Fruit fly (Drosophila melanogaster): ENCODE data around the gene Jon99Fi.

Jon99Fi gene

DNA sequence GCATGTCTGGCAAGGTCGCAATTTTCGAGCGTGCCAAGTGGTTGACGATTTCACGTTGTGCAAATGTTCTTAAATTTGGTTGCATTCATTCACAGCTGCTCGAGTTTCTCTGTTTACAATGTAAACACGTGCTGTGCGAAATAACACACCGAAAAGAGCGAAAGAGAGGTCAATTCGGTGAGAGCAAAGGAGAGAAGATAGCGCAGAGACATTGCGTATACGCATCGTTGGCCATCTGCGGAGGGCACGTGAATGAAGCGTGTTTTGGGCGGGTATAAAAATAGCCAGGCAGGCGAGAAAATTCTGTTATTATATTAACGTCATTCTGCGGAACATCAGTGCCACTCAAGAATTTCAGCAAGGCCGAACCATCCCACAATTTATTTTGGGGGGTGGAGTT lies 34.3 kb upstream of the Jon99Fi start (continued):
- TF ChIP-seq rgr (GFP tag; optimal IDR thresholded peaks at IDR 0.05), result peak; percentile 59

DNA sequence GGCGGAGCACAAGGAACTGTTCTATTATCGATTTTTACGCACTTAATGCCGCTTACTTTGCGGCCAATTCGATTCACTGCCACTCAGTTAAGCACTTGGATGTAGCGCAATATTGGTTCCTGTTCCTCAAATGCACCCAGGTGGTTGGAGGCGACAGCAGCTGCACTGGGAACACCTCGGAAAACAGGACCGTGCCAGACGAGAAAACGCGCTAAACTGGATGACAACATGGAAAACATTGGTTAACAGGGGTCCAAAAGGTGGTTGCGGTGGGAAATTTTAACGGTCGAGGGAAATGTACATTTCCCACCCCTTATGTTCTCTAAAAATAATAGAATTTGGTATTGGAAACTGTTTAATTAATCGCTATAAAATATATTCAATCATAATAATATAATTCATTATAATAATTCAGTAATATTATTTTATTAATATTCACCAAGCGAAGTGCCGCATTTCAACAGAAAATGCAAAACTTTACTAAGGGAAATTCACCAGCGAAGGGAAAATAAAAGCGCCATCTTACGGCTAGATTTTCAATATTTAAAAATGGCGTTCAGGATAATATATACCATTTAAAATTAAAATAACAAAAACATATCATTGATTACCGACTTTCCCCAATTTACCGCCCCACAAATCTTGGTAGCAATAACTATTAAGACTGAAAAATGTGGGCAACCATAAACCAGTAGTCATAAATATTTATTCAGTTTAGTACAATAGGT lies 32.8 kb upstream of the Jon99Fi start, which contains the start of gene aralar1:
aralar1 (minus strand) TSS at position 51 of the 728 bp plus-strand sequence.
- TF ChIP-seq Hr78 (GFP tag; optimal IDR thresholded peaks at IDR 0.05) (no peak), Rel (GFP tag; optimal IDR thresholded peaks at IDR 0.05) (no peak), Rel (tag; optimal IDR thresholded peaks at IDR 0.05) (no peak), sv (GFP tag; optimal IDR thresholded peaks at IDR 0.05) (no peak), OdsH (GFP tag; optimal IDR thresholded peaks at IDR 0.05) (no peak), Abd-B (GFP tag; optimal IDR thresholded peaks at IDR 0.05) (no peak), foxo (GFP tag; optimal IDR thresholded peaks at IDR 0.05) (no peak), dmrt93B (GFP tag; optimal IDR thresholded peaks at IDR 0.05) (no peak), Dfd (GFP tag; optimal IDR thresholded peaks at IDR 0.05) (no peak), Sp1 (GFP tag; optimal IDR thresholded peaks at IDR 0.05) (no peak)

DNA sequence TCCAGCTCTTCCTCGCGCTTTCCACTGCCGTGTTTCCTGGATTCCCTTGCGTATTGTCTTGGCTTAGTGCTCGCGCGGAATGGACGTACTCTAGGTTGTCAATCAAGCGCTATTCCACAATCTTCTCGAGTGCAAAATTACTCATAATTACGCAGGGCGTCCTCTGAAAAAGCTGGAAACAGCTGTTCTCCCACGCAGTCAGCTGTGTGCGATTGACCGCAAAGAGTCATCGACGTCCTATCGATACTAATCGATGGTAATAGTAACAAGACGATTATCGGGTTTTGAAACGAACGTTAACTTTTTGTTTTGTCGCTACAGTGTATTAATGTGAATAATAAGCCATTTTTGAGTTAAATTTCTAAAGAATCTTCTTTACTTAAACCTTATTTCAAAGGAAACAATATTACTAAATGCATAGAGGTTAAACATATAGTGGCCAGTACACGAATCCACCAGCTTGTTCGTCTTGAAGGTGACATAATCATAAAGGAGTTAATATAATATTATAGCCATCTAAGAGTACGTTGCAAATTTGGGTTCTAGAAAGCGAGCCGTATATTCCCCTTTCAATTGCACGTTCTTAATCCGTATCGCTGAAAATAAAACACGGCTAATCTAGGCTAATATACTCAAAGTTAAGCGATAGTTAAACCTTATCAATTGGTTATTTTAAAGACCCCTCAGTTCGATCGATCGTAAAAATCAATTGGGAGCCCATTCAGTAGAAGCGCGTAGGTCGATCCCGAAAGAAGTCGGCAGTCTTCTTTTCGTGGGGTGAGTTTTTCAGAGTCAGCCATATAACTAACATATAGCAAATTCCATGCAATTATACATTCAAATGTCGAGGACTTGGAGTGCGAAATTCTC lies 29.5 kb upstream of the Jon99Fi start, which contains the start of the genes CG2224 and CDase:
CG2224 (minus strand) TSS at position 235 of the 870 bp plus-strand sequence.
CDase (plus strand) TSS at position 456 of the 870 bp plus-strand sequence.
- no peak for TF ChIP-seq CrebA (GFP tag; optimal IDR thresholded peaks at IDR 0.05; ENCODE audit: borderline replicate concordance)
- no peak for TF ChIP-seq Hr78 (GFP tag; optimal IDR thresholded peaks at IDR 0.05)
- no peak for TF ChIP-seq fru (GFP tag; optimal IDR thresholded peaks at IDR 0.05)
- TF ChIP-seq foxo (GFP tag; optimal IDR thresholded peaks at IDR 0.05), result no peak
- no peak for TF ChIP-seq tai (GFP tag; optimal IDR thresholded peaks at IDR 0.05)
- no peak for TF ChIP-seq jim (GFP tag; optimal IDR thresholded peaks at IDR 0.05)

DNA sequence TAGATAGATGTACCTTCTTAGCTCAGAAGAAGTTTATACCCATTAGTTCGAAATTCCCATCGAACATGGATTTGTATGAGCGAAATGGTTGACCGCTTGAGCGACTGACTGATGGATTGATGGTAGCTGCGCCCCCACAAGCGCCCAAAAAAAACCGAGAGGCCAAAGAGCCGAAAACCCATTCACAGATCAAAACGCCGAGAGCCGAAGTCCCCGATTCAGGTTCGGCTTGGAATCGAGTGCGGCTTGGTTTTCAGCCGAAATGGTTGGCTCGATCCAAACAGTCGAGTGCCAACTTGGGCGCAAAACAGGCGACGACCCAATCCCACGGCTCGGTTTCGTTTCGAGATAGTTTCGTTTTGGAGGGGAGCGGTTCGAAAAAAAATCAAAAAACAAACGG lies 28.6 kb upstream of the Jon99Fi start:
- TF ChIP-seq Vsx2 (GFP tag; optimal IDR thresholded peaks at IDR 0.05; ENCODE audit: partially characterized antibody), result peak; percentile 79
- TF ChIP-seq pan (optimal IDR thresholded peaks at IDR 0.05), result no peak
- no peak for TF ChIP-seq Rel (GFP tag; optimal IDR thresholded peaks at IDR 0.05)
- TF ChIP-seq Rel (tag; optimal IDR thresholded peaks at IDR 0.05), result peak; percentile 30
- TF ChIP-seq Dif (GFP tag; optimal IDR thresholded peaks at IDR 0.05; ENCODE audit: partially characterized antibody), result peak; percentile 57
- TF ChIP-seq Dfd (GFP tag; optimal IDR thresholded peaks at IDR 0.05), result no peak
- TF ChIP-seq Hr78 (GFP tag; optimal IDR thresholded peaks at IDR 0.05), result no peak
- no peak for TF ChIP-seq ey (GFP tag; optimal IDR thresholded peaks at IDR 0.05)
- TF ChIP-seq dl (GFP tag; optimal IDR thresholded peaks at IDR 0.05; ENCODE audit: insufficient read depth in 1 of 2, partially characterized antibody in 2 of 2), result peak in 1 of 2 experiments; percentile 32
- TF ChIP-seq jim (GFP tag; optimal IDR thresholded peaks at IDR 0.05), result no peak
- no peak for TF ChIP-seq OdsH (GFP tag; optimal IDR thresholded peaks at IDR 0.05)
- TF ChIP-seq brk (GFP tag; optimal IDR thresholded peaks at IDR 0.05), result no peak
- no peak for TF ChIP-seq Hr83 (GFP tag; optimal IDR thresholded peaks at IDR 0.05; ENCODE audit: poor library complexity, severe bottlenecking)
- TF ChIP-seq foxo (GFP tag; optimal IDR thresholded peaks at IDR 0.05), result no peak
- TF ChIP-seq Mio (GFP tag; optimal IDR thresholded peaks at IDR 0.05), result no peak
- no peak for TF ChIP-seq fru (GFP tag; optimal IDR thresholded peaks at IDR 0.05)
- no peak for TF ChIP-seq CG9705 (GFP tag; optimal IDR thresholded peaks at IDR 0.05)

DNA sequence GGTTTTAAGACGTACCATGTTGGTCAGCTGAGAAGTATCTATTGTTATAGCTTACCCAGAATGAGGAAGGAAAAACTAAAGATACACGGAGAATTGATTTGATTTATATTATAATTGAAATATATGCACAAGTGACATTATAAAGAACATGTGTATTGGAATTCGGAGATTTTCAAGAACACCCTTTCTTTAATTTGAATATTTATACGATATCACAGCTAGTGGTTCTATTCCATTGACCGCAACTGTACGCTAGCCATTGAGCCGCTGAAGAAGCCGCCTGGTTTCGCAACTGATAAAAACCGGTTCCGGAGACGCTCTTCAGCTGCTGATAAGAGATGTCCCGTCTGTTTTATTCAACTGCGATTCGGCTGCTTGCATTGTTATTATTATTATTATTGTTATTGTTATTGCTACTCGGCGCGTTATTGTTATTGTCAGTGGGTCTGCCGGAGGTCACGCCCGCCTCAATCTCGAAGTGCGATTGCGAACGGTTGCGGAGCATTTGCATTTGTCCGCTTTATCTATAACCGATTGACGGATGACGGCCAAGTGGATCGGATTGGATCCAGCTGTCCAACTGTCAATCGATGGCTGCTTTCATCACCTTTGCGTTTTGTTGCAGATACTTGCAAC lies 27.0 kb upstream of the Jon99Fi start:
- TF ChIP-seq foxo (GFP tag; optimal IDR thresholded peaks at IDR 0.05) (peak in 1 of 2 experiments; percentile 42), Hr78 (GFP tag; optimal IDR thresholded peaks at IDR 0.05) (no peak), ey (GFP tag; optimal IDR thresholded peaks at IDR 0.05) (peak; percentile 13), br (GFP tag; optimal IDR thresholded peaks at IDR 0.05) (peak; percentile 2), dmrt93B (GFP tag; optimal IDR thresholded peaks at IDR 0.05) (no peak), rgr (GFP tag; optimal IDR thresholded peaks at IDR 0.05) (peak; percentile 29), h (GFP tag; optimal IDR thresholded peaks at IDR 0.05) (peak; percentile 56), fru (GFP tag; optimal IDR thresholded peaks at IDR 0.05) (peak; percentile 7), HLH106 (tag; optimal IDR thresholded peaks at IDR 0.05) (peak; percentile 12), Sp1 (GFP tag; optimal IDR thresholded peaks at IDR 0.05) (peak; percentile 46), Jra (GFP tag; optimal IDR thresholded peaks at IDR 0.05) (no peak), woc (GFP tag; optimal IDR thresholded peaks at IDR 0.05) (peak; percentile 36)
